Worm (Caenorhabditis elegans): Measurements from ENCODE around the gene D1005.4.

DNA sequence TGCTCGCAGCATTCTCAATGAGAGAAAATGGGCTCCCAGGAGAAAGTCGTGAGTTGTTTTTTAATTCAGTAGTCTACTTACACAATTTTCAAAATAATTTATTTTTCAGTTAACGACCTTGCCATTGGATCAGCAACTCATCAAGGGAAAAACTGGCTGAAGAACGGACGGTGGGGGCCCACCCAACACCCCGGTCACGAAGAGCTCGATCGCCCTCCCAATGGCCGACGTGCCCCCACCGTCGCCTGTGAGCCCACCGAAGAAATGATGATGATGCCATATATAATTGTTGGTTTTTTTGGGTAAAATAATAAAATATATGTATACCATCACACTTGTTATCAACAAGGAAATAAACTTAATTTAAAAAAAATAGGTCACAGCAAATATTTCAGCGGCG is 17.3 kb upstream of the D1005.4 start:
- TF ChIP-seq lin-15B (tag; optimal IDR thresholded peaks at IDR 0.05) (no peak), rnt-1 (tag; optimal IDR thresholded peaks at IDR 0.05) (no peak), pqm-1 (tag; optimal IDR thresholded peaks at IDR 0.05) (no peak), unc-62 (GFP tag; optimal IDR thresholded peaks at IDR 0.05) (no peak), C34B4.2 (tag; optimal IDR thresholded peaks at IDR 0.05) (no peak)

All from whole organism, L1 larva.